Worm (Caenorhabditis elegans): ENCODE measurements around the gene gst-6.
A peak's percentile ranks its signal among the peaks of the same experiment; 100 is the strongest.

Gene gst-6

ce11 chrII:4854761-4855160 is 24.9 kb upstream of the gst-6 start:
- TF ChIP-seq unc-55 (GFP tag; optimal IDR thresholded peaks at IDR 0.05) = peak; percentile 35
- TF ChIP-seq lsy-2 (tag; optimal IDR thresholded peaks at IDR 0.05) = no peak
- TF ChIP-seq blmp-1 (tag; optimal IDR thresholded peaks at IDR 0.05; ENCODE audit: insufficient read depth) = no peak
- TF ChIP-seq nhr-23 (tag; optimal IDR thresholded peaks at IDR 0.05) = no peak
- TF ChIP-seq ceh-16 (tag; optimal IDR thresholded peaks at IDR 0.05) = no peak
- TF ChIP-seq ztf-4 (tag; optimal IDR thresholded peaks at IDR 0.05) = no peak
- TF ChIP-seq unc-39 (tag; optimal IDR thresholded peaks at IDR 0.05) = no peak
- TF ChIP-seq sma-3 (GFP tag; optimal IDR thresholded peaks at IDR 0.05) = no peak
- TF ChIP-seq nhr-12 (tag; optimal IDR thresholded peaks at IDR 0.05) = no peak
- TF ChIP-seq nhr-25 (tag; optimal IDR thresholded peaks at IDR 0.05) = no peak
- TF ChIP-seq zag-1 (tag; optimal IDR thresholded peaks at IDR 0.05) = no peak
- no peak for TF ChIP-seq nhr-237 (tag; optimal IDR thresholded peaks at IDR 0.05)
- TF ChIP-seq C34F6.9 (tag; optimal IDR thresholded peaks at IDR 0.05) = peak; percentile 39

ce11 chrII:4855489-4855888 is 24.2 kb upstream of the gst-6 start:
- TF ChIP-seq ztf-1 (GFP tag; conservative IDR thresholded peaks at IDR 0.05) (no peak), mbf-1 (tag; optimal IDR thresholded peaks at IDR 0.05) (no peak), unc-39 (tag; optimal IDR thresholded peaks at IDR 0.05) (no peak), C34F6.9 (tag; optimal IDR thresholded peaks at IDR 0.05) (peak; percentile 15), nhr-6 (tag; optimal IDR thresholded peaks at IDR 0.05) (no peak), sma-9 (GFP tag; optimal IDR thresholded peaks at IDR 0.05) (peak; percentile 49), sma-9 (tag; optimal IDR thresholded peaks at IDR 0.05) (no peak), elt-1 (tag; optimal IDR thresholded peaks at IDR 0.05) (no peak), unc-62 (GFP tag; optimal IDR thresholded peaks at IDR 0.05) (no peak), lsy-2 (tag; optimal IDR thresholded peaks at IDR 0.05) (peak; percentile 2 to 24)

ce11 chrII:4856113-4856512 is 23.6 kb upstream of the gst-6 start:
- peak; percentile 13 for TF ChIP-seq nhr-129 (tag; optimal IDR thresholded peaks at IDR 0.05)
- TF ChIP-seq peb-1 (tag; optimal IDR thresholded peaks at IDR 0.05) = no peak
- TF ChIP-seq ceh-16 (tag; optimal IDR thresholded peaks at IDR 0.05) = no peak
- TF ChIP-seq lsy-2 (tag; optimal IDR thresholded peaks at IDR 0.05) = peak in 1 of 2 experiments; percentile 52
- peak; percentile 32 for TF ChIP-seq sma-9 (GFP tag; optimal IDR thresholded peaks at IDR 0.05)
- TF ChIP-seq sma-9 (tag; optimal IDR thresholded peaks at IDR 0.05) = no peak
- TF ChIP-seq skn-1 (tag; optimal IDR thresholded peaks at IDR 0.05) = peak; percentile 1
- TF ChIP-seq gmeb-1 (tag; optimal IDR thresholded peaks at IDR 0.05) = peak; percentile 11
- peak; percentile 6 for TF ChIP-seq unc-55 (GFP tag; optimal IDR thresholded peaks at IDR 0.05)
- peak; percentile 58 for TF ChIP-seq nhr-21 (tag; optimal IDR thresholded peaks at IDR 0.05)
- no peak for TF ChIP-seq zag-1 (tag; optimal IDR thresholded peaks at IDR 0.05)
- TF ChIP-seq crh-2 (tag; optimal IDR thresholded peaks at IDR 0.05) = peak; percentile 4
- TF ChIP-seq nhr-25 (tag; optimal IDR thresholded peaks at IDR 0.05) = peak; percentile 73
- peak; percentile 54 for TF ChIP-seq C34F6.9 (tag; optimal IDR thresholded peaks at IDR 0.05)
- TF ChIP-seq egl-27 (tag; optimal IDR thresholded peaks at IDR 0.05) = no peak
- TF ChIP-seq aly-2 (tag; optimal IDR thresholded peaks at IDR 0.05) = no peak

ce11 chrII:4857086-4857485 is 22.6 kb upstream of the gst-6 start:
- TF ChIP-seq nhr-129 (tag; optimal IDR thresholded peaks at IDR 0.05) (peak; percentile 17), crh-2 (tag; optimal IDR thresholded peaks at IDR 0.05) (peak; percentile 32), fos-1 (tag; optimal IDR thresholded peaks at IDR 0.05) (peak; percentile 94), lin-39 (tag; optimal IDR thresholded peaks at IDR 0.05) (no peak), sma-9 (GFP tag; optimal IDR thresholded peaks at IDR 0.05) (peak; percentile 18), sma-9 (tag; optimal IDR thresholded peaks at IDR 0.05) (no peak)

ce11 chrII:4857873-4858364 is 21.8 kb upstream of the gst-6 start, which contains the start of gene F11G11.5:
TSS of gene F11G11.5 (plus strand) at chrII:4857923.
- TF ChIP-seq ztf-4 (tag; optimal IDR thresholded peaks at IDR 0.05) (peak; percentile 33), unc-55 (GFP tag; optimal IDR thresholded peaks at IDR 0.05) (no peak), peb-1 (tag; optimal IDR thresholded peaks at IDR 0.05) (no peak), lin-13 (GFP tag; optimal IDR thresholded peaks at IDR 0.05) (no peak), ama-1 (optimal IDR thresholded peaks at IDR 0.05) (peak; percentile 68), elt-3 (tag; optimal IDR thresholded peaks at IDR 0.05) (no peak), sem-4 (tag; optimal IDR thresholded peaks at IDR 0.05) (no peak), unc-39 (tag; optimal IDR thresholded peaks at IDR 0.05) (no peak), fos-1 (tag; optimal IDR thresholded peaks at IDR 0.05) (no peak), lin-39 (tag; optimal IDR thresholded peaks at IDR 0.05) (no peak), nhr-23 (tag; optimal IDR thresholded peaks at IDR 0.05) (no peak), ztf-1 (GFP tag; conservative IDR thresholded peaks at IDR 0.05) (no peak), nhr-21 (tag; optimal IDR thresholded peaks at IDR 0.05) (no peak)

All from whole organism, L2 larva.